Worm (Caenorhabditis elegans) whole organism, L4/young adult: Measurements from ENCODE around the gene R160.10.

ENCODE experiments used
- W03F9.2 ChIP-seq: fragments of 150-350 bp; optimal IDR thresholded peaks from 2 replicates; lab custom pipeline; 2014; ENCODE audit warnings: missing biosample characterization, missing genetic modification characterization
- dao-5 ChIP-seq: sonication (generic microtip); optimal IDR thresholded peaks from 2 replicates; lab custom pipeline; 2016; ENCODE audit warnings: missing genotype, missing genetic modification characterization, moderate library complexity, missing compliant biosample characterization
- him-1 ChIP-seq: sonication (generic microtip); optimal IDR thresholded peaks from 2 replicates; lab custom pipeline; 2016; ENCODE audit warnings: missing genotype, missing genetic modification reagents, missing genetic modification characterization, missing compliant biosample characterization

ce11 chrX:4371413-4371812, 4.1 kb upstream of the R160.10 start, which contains the start of gene R160.13:
- TF ChIP-seq him-1 (no peak), dao-5 (tag; lab: Kevin White, UChicago) (no peak), W03F9.2 (tag; lab: Kevin White, UChicago) (no peak)
